Worm (Caenorhabditis elegans) whole organism, mixed stage, embryonic: ENCODE results near the gene F10C5.3.
A peak's percentile ranks its signal among the peaks of the same experiment; 100 is the strongest.

Source experiments
- M03D4.4 ChIP-seq: sonication (generic microtip); optimal IDR thresholded peaks from 2 replicates; lab custom pipeline; 2017; ENCODE audit warnings: mild to moderate bottlenecking, missing genetic modification characterization, missing compliant biosample characterization
- bed-3 ChIP-seq: fragments of 200-800 bp; sonication (Bioruptor generic); optimal IDR thresholded peaks from 3 replicates; lab custom pipeline; 2018; ENCODE audit warnings: mild to moderate bottlenecking, missing genetic modification characterization, moderate library complexity, missing compliant biosample characterization
- blmp-1 ChIP-seq: fragments of 150-350 bp; optimal IDR thresholded peaks from 2 replicates; lab custom pipeline; 2014; ENCODE audit warnings: missing biosample characterization, missing genetic modification characterization
- ceh-39 ChIP-seq: fragments of 150-350 bp; optimal IDR thresholded peaks from 2 replicates; lab custom pipeline; 2014; ENCODE audit warnings: missing biosample characterization, missing genetic modification characterization
- ceh-43 ChIP-seq: fragments of 200-800 bp; sonication (Bioruptor generic); optimal IDR thresholded peaks from 2 replicates; lab custom pipeline; 2018; ENCODE audit warnings: mild to moderate bottlenecking, missing genetic modification characterization, moderate library complexity, missing compliant biosample characterization
- ceh-83 ChIP-seq: fragments of 200-800 bp; sonication (Bioruptor generic); optimal IDR thresholded peaks from 2 replicates; lab custom pipeline; 2018; ENCODE audit warnings: mild to moderate bottlenecking, missing genetic modification characterization, missing compliant biosample characterization
- ces-1 ChIP-seq: fragments of 150-350 bp; optimal IDR thresholded peaks from 2 replicates; lab custom pipeline; 2014; ENCODE audit warnings: missing biosample characterization, missing genetic modification reagents, missing genetic modification characterization
- cnd-1 ChIP-seq: fragments of 200-800 bp; sonication (Bioruptor generic); optimal IDR thresholded peaks from 2 replicates; lab custom pipeline; 2018; ENCODE audit warnings: mild to moderate bottlenecking, missing genetic modification characterization, missing compliant biosample characterization
- drap-1 ChIP-seq: fragments of 200-800 bp; sonication (Bioruptor generic); optimal IDR thresholded peaks from 3 replicates; lab custom pipeline; 2018; ENCODE audit warnings: mild to moderate bottlenecking, missing genetic modification characterization, missing compliant biosample characterization
- elt-1 ChIP-seq: sonication (generic microtip); optimal IDR thresholded peaks from 2 replicates; lab custom pipeline; 2017; ENCODE audit warnings: missing genetic modification characterization, mild to moderate bottlenecking, missing compliant biosample characterization, antibody characterized with exemption, moderate library complexity, borderline replicate concordance; ENCODE audit not compliant: insufficient read depth
- elt-3 ChIP-seq: fragments of 150-350 bp; optimal IDR thresholded peaks from 2 replicates; lab custom pipeline; 2014; ENCODE audit warnings: missing biosample characterization, missing genetic modification characterization
- ham-2 ChIP-seq: fragments of 200-800 bp; sonication (Bioruptor generic); optimal IDR thresholded peaks from 2 replicates; lab custom pipeline; 2018; ENCODE audit warnings: mild to moderate bottlenecking, missing genetic modification characterization, missing compliant biosample characterization
- hlh-1 ChIP-seq: fragments of 150-350 bp; optimal IDR thresholded peaks from 2 replicates; lab custom pipeline; 2014; ENCODE audit warnings: missing biosample characterization, missing genetic modification reagents, missing genetic modification characterization
- lin-13 ChIP-seq: fragments of 150-350 bp; optimal IDR thresholded peaks from 2 replicates; lab custom pipeline; 2014; ENCODE audit warnings: missing biosample characterization, missing genetic modification characterization
- lin-32 ChIP-seq: fragments of 200-800 bp; sonication (Bioruptor generic); optimal IDR thresholded peaks from 2 replicates; lab custom pipeline; 2018; ENCODE audit warnings: mild to moderate bottlenecking, missing genetic modification characterization, missing compliant biosample characterization
- lsy-2 ChIP-seq: fragments of 150-350 bp; optimal IDR thresholded peaks from 2 replicates; lab custom pipeline; 2014; ENCODE audit warnings: missing biosample characterization, missing genetic modification characterization
- mab-5 ChIP-seq: fragments of 150-350 bp; optimal IDR thresholded peaks from 2 replicates; lab custom pipeline; 2014; ENCODE audit warnings: missing biosample characterization, missing genetic modification characterization
- mep-1 ChIP-seq: fragments of 150-350 bp; optimal IDR thresholded peaks from 2 replicates; lab custom pipeline; 2017; ENCODE audit warnings: missing biosample characterization, missing genetic modification reagents, missing genetic modification characterization, inconsistent platforms
- mls-2 ChIP-seq: sonication (generic microtip); optimal IDR thresholded peaks from 2 replicates; lab custom pipeline; 2016; ENCODE audit warnings: mild to moderate bottlenecking, missing genetic modification characterization, moderate library complexity, missing compliant biosample characterization
- nhr-12 ChIP-seq: fragments of 150-350 bp; optimal IDR thresholded peaks from 2 replicates; lab custom pipeline; 2014; ENCODE audit warnings: missing biosample characterization, missing genetic modification characterization
- nhr-2 ChIP-seq: fragments of 150-350 bp; optimal IDR thresholded peaks from 2 replicates; lab custom pipeline; 2014; ENCODE audit warnings: missing biosample characterization, missing genetic modification characterization
- nhr-237 ChIP-seq: fragments of 150-350 bp; optimal IDR thresholded peaks from 2 replicates; lab custom pipeline; 2014; ENCODE audit warnings: missing biosample characterization, missing genetic modification characterization
- nhr-76 ChIP-seq: sonication (generic microtip); optimal IDR thresholded peaks from 2 replicates; lab custom pipeline; 2017; ENCODE audit warnings: missing biosample characterization, missing genetic modification characterization
- pha-4 ChIP-seq: fragments of 150-350 bp; optimal IDR thresholded peaks from 2 replicates; lab custom pipeline; 2018; ENCODE audit warnings: missing biosample characterization, missing genetic modification reagents, missing genetic modification characterization
- sem-2 ChIP-seq: fragments of 200-800 bp; sonication (Bioruptor generic); optimal IDR thresholded peaks from 2 replicates; lab custom pipeline; 2018; ENCODE audit warnings: mild to moderate bottlenecking, missing genetic modification characterization, missing compliant biosample characterization
- snpc-4 ChIP-seq: fragments of 150-350 bp; optimal IDR thresholded peaks from 2 replicates; lab custom pipeline; 2014; ENCODE audit warnings: missing biosample characterization, missing genetic modification characterization
- sptf-1 ChIP-seq: sonication (generic microtip); optimal IDR thresholded peaks from 2 replicates; lab custom pipeline; 2017; ENCODE audit warnings: mild to moderate bottlenecking, missing genetic modification characterization, moderate library complexity, missing compliant biosample characterization
- tbx-8 ChIP-seq: fragments of 200-800 bp; sonication (Bioruptor generic); optimal IDR thresholded peaks from 2 replicates; lab custom pipeline; 2018; ENCODE audit warnings: mild to moderate bottlenecking, missing genetic modification characterization, moderate library complexity, missing compliant biosample characterization
- unc-120 ChIP-seq: sonication (generic microtip); optimal IDR thresholded peaks from 2 replicates; lab custom pipeline; 2017; ENCODE audit warnings: missing genetic modification characterization, missing compliant biosample characterization; ENCODE audit not compliant: poor library complexity, severe bottlenecking
- unc-39 ChIP-seq: fragments of 150-350 bp; optimal IDR thresholded peaks from 2 replicates; lab custom pipeline; 2014; ENCODE audit warnings: missing biosample characterization, missing genetic modification characterization
- unc-62 ChIP-seq: fragments of 150-350 bp; optimal IDR thresholded peaks from 2 replicates; lab custom pipeline; 2014; ENCODE audit warnings: missing biosample characterization, missing genetic modification reagents, missing genetic modification characterization
- zip-8 ChIP-seq: fragments of 150-350 bp; optimal IDR thresholded peaks from 2 replicates; lab custom pipeline; 2014; ENCODE audit warnings: missing biosample characterization, missing genetic modification characterization
- ztf-11 ChIP-seq: fragments of 150-350 bp; optimal IDR thresholded peaks from 2 replicates; lab custom pipeline; 2014; ENCODE audit warnings: missing biosample characterization, missing genetic modification characterization

The F10C5.3 gene

DNA sequence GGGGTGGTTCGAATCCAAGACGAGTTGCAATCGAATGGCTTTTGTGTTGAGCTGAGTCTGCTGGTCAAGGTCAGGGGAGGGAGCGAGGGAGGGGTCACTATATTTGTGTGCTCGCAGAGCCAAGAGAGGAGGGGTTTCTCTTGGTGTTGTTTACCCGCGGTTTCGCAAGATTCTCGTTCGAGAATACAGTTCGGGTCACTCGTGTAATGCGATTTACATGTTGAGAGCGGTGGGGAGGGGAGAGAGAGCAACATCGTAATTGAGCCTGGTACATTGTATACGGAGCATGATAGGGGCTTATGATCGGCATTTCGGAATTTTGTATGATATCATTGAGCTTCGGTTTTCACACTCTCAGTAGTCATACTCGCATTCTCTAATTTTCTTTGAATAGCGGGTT, 28.4 kb downstream of the F10C5.3 start, which contains the start of gene F30H5.3:
Gene F30H5.3, minus strand, starts transcription at position 101 of the 400 bp plus-strand sequence.
- TF ChIP-seq nhr-12 (tag; lab: Kevin White, UChicago) (no peak), pha-4 (tag; lab: Kevin White, UChicago) (peak; percentile 8), blmp-1 (no peak), ceh-83 (GFP tag; lab: Kevin White, UChicago) (no peak)

DNA sequence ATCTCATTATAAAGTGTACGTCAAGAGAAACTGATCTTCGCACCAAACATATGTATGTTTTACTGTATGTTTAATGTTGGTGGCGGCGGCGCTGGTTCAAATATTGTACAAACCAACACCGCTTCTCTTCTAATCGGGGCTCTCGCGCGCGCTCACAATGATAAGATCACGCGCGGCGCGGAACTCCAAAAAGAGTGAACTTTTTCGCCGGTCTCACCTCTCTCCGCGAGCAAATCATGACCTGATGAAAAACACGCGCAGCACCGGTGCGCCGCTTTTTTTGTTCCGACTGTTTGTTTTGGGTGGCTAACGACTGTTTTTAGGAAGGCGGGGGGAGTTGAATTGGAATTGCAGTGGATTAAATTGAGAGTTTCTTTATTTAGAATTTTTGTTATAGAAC, 29.7 kb downstream of the F10C5.3 start:
- TF ChIP-seq mep-1, result no peak
- no peak for TF ChIP-seq unc-39
- TF ChIP-seq cnd-1 (tag; lab: Kevin White, UChicago), result no peak
- no peak for TF ChIP-seq nhr-76 (tag; lab: Kevin White, UChicago)
- TF ChIP-seq mab-5 (tag; lab: Kevin White, UChicago), result no peak
- TF ChIP-seq nhr-237, result no peak
- TF ChIP-seq zip-8 (tag; lab: Kevin White, UChicago), result no peak
- TF ChIP-seq tbx-8 (GFP tag; lab: Kevin White, UChicago), result no peak
- no peak for TF ChIP-seq M03D4.4 (tag; lab: Kevin White, UChicago)
- TF ChIP-seq lsy-2 (tag; lab: Kevin White, UChicago), result no peak
- TF ChIP-seq unc-120 (tag; lab: Kevin White, UChicago), result no peak
- no peak for TF ChIP-seq ceh-83 (GFP tag; lab: Kevin White, UChicago)
- TF ChIP-seq ceh-39 (tag; lab: Kevin White, UChicago), result no peak
- TF ChIP-seq unc-62 (GFP tag; lab: Kevin White, UChicago), result no peak
- TF ChIP-seq snpc-4 (tag; lab: Kevin White, UChicago), result no peak
- no peak for TF ChIP-seq lin-13 (tag; lab: Kevin White, UChicago)
- TF ChIP-seq drap-1, result no peak
- TF ChIP-seq lin-32 (GFP tag; lab: Kevin White, UChicago), result no peak
- no peak for TF ChIP-seq sem-2 (GFP tag; lab: Kevin White, UChicago)

DNA sequence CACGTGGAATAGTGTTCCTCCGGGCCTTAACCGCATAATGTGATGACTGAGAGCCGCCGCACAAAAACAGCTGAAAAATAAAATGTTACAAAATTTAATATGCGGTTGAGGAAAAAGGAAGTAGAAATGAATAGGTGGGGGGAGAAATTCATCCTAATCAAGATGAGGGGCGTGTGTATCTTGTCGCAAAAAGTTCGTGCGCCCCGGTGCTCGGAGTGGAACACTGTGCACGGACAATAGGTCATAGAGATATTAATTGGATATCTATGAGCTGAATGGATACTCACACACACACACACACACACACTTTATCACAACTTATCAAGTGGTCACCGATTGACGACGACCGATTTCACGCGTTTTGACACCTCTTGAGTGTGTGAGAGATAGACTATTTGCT, 40.3 kb downstream of the F10C5.3 start, which contains the start of gene T22F7.3:
Gene T22F7.3, minus strand, starts transcription at position 101 of the 400 bp plus-strand sequence.
- TF ChIP-seq nhr-237 (no peak), cnd-1 (tag; lab: Kevin White, UChicago) (no peak), mep-1 (no peak), unc-39 (no peak), bed-3 (GFP tag; lab: Kevin White, UChicago) (no peak), ham-2 (GFP tag; lab: Kevin White, UChicago) (no peak), tbx-8 (GFP tag; lab: Kevin White, UChicago) (no peak), M03D4.4 (tag; lab: Kevin White, UChicago) (no peak), lin-32 (GFP tag; lab: Kevin White, UChicago) (no peak), sptf-1 (tag; lab: Kevin White, UChicago) (no peak), blmp-1 (no peak), nhr-2 (tag; lab: Kevin White, UChicago) (no peak), mls-2 (no peak), elt-3 (no peak), lin-13 (tag; lab: Kevin White, UChicago) (no peak)

ce11 chrIII:526824-527223, 43.2 kb downstream of the F10C5.3 start, which contains the start of gene T22F7.4:
T22F7.4 (minus strand) TSS chrIII:526924.
- no peak for TF ChIP-seq nhr-76 (tag; lab: Kevin White, UChicago)
- no peak for TF ChIP-seq cnd-1 (tag; lab: Kevin White, UChicago)
- TF ChIP-seq bed-3 (GFP tag; lab: Kevin White, UChicago), result no peak
- no peak for TF ChIP-seq nhr-237
- TF ChIP-seq ceh-43 (GFP tag; lab: Kevin White, UChicago), result no peak
- TF ChIP-seq ceh-83 (GFP tag; lab: Kevin White, UChicago), result no peak
- no peak for TF ChIP-seq unc-120 (tag; lab: Kevin White, UChicago)
- TF ChIP-seq ces-1 (GFP tag; lab: Kevin White, UChicago), result no peak
- TF ChIP-seq elt-1 (tag; lab: Kevin White, UChicago), result no peak
- TF ChIP-seq lin-32 (GFP tag; lab: Kevin White, UChicago), result no peak
- TF ChIP-seq lsy-2 (tag; lab: Kevin White, UChicago), result no peak
- TF ChIP-seq ztf-11 (tag; lab: Kevin White, UChicago), result no peak
- TF ChIP-seq sem-2 (GFP tag; lab: Kevin White, UChicago), result no peak
- no peak for TF ChIP-seq ham-2 (GFP tag; lab: Kevin White, UChicago)
- no peak for TF ChIP-seq hlh-1 (tag; lab: Kevin White, UChicago)
- no peak for TF ChIP-seq unc-39
- no peak for TF ChIP-seq mls-2
